Worm (Caenorhabditis elegans) whole organism, young adult: Measurements from ENCODE around the gene scl-21.

Experiments
- B0261.1 ChIP-seq: sonication (generic microtip); optimal IDR thresholded peaks from 2 replicates; lab custom pipeline; 2016; ENCODE audit warnings: mild to moderate bottlenecking, missing genetic modification characterization, moderate library complexity, missing compliant biosample characterization
- B0336.3 ChIP-seq: fragments of 200-800 bp; sonication (Bioruptor generic); IDR thresholded peaks from 2 replicates; pipeline ENCODE4 v1.3.6; 2022; ENCODE audit warnings: missing genetic modification characterization, missing compliant biosample characterization
- F10E7.11 ChIP-seq: sonication (generic microtip); optimal IDR thresholded peaks from 2 replicates; lab custom pipeline; 2017; ENCODE audit warnings: mild to moderate bottlenecking, missing genetic modification characterization, moderate library complexity, missing compliant biosample characterization
- F49E8.2 ChIP-seq: sonication (generic microtip); optimal IDR thresholded peaks from 3 replicates; lab custom pipeline; 2017; ENCODE audit warnings: missing genetic modification characterization, mild to moderate bottlenecking, missing compliant biosample characterization, antibody characterized with exemption, moderate library complexity; ENCODE audit not compliant: insufficient read depth
- F55B11.4 ChIP-seq: sonication (generic microtip); optimal IDR thresholded peaks from 2 replicates; lab custom pipeline; 2016; ENCODE audit warnings: missing compliant biosample characterization, missing genetic modification characterization, borderline replicate concordance; ENCODE audit not compliant: insufficient read depth
- K11D2.4 ChIP-seq: fragments of 200-800 bp; sonication (Bioruptor generic); IDR thresholded peaks from 2 replicates; pipeline ENCODE4 v1.3.6; 2022; ENCODE audit warnings: missing genetic modification reagents, missing genetic modification characterization, missing compliant biosample characterization
- Y53G8AR.9 ChIP-seq: fragments of 200-800 bp; sonication (Bioruptor generic); conservative IDR thresholded peaks from 2 replicates; pipeline ENCODE4 v1.3.6; 2022; ENCODE audit warnings: missing genetic modification reagents, missing genetic modification characterization, missing compliant biosample characterization
- Y67H2A.10 ChIP-seq: fragments of 200-800 bp; sonication (Bioruptor generic); conservative IDR thresholded peaks from 2 replicates; pipeline ENCODE4 v1.3.6; 2022; ENCODE audit warnings: missing genetic modification reagents, missing genetic modification characterization, missing compliant biosample characterization
- Y79H2A.3 ChIP-seq: fragments of 200-800 bp; sonication (Bioruptor generic); conservative IDR thresholded peaks from 2 replicates; pipeline ENCODE4 v1.3.6; 2022; ENCODE audit warnings: missing genetic modification reagents, missing genetic modification characterization, missing compliant biosample characterization
- Y95B8A.8 ChIP-seq: fragments of 200-800 bp; sonication (Bioruptor generic); IDR thresholded peaks from 2 replicates; pipeline ENCODE4 v1.3.6; 2022; ENCODE audit warnings: missing genetic modification reagents, missing genetic modification characterization, missing compliant biosample characterization
- athp-1 ChIP-seq: sonication (generic microtip); optimal IDR thresholded peaks from 2 replicates; lab custom pipeline; 2017; ENCODE audit warnings: mild to moderate bottlenecking, missing genetic modification characterization, missing compliant biosample characterization
- bed-1 ChIP-seq: fragments of 200-800 bp; sonication (Bioruptor generic); IDR thresholded peaks from 2 replicates; pipeline ENCODE4 v1.3.6; 2022; ENCODE audit warnings: missing genetic modification reagents, missing genetic modification characterization, missing compliant biosample characterization
- cebp-1 ChIP-seq, 2 experiments: fragments of 200-800 bp in 1 of 2; sonication (Bioruptor generic) in 1 of 2; sonication (generic microtip) in 1 of 2; IDR thresholded peaks in 1 of 2; optimal IDR thresholded peaks in 1 of 2; 2 replicates each; pipeline versions ENCODE4 v1.3.6 to Lab custom; 2017 to 2022; ENCODE audit warnings: missing compliant biosample characterization in 2 of 2, missing genetic modification characterization in 2 of 2, mild to moderate bottlenecking in 1 of 2, missing genetic modification reagents in 1 of 2, moderate library complexity in 1 of 2
- egl-44 ChIP-seq: fragments of 200-800 bp; sonication (Bioruptor generic); IDR thresholded peaks from 2 replicates; pipeline ENCODE4 v1.3.6; 2022; ENCODE audit warnings: missing genetic modification reagents, missing genetic modification characterization, missing compliant biosample characterization
- hmg-20 ChIP-seq: fragments of 200-800 bp; sonication (Bioruptor generic); IDR thresholded peaks from 2 replicates; pipeline ENCODE4 v1.3.6; 2022; ENCODE audit warnings: missing genetic modification reagents, missing genetic modification characterization, missing compliant biosample characterization
- let-607 ChIP-seq, 2 experiments: fragments of 200-800 bp in 1 of 2; sonication (Bioruptor generic) in 1 of 2; sonication (generic microtip) in 1 of 2; optimal IDR thresholded peaks; 2 replicates each; lab custom pipeline; 2016 to 2018; ENCODE audit warnings: mild to moderate bottlenecking in 2 of 2, missing compliant biosample characterization in 2 of 2, missing genetic modification characterization in 2 of 2, moderate library complexity in 2 of 2, missing genotype in 1 of 2
- lin-26 ChIP-seq: fragments of 200-800 bp; sonication (Bioruptor generic); IDR thresholded peaks from 2 replicates; pipeline ENCODE4 v1.3.6; 2022; ENCODE audit warnings: missing genetic modification reagents, missing genetic modification characterization, missing compliant biosample characterization
- lin-40 ChIP-seq: sonication (generic microtip); optimal IDR thresholded peaks from 2 replicates; lab custom pipeline; 2016; ENCODE audit warnings: missing genetic modification characterization, mild to moderate bottlenecking, missing compliant biosample characterization, missing genotype, missing genetic modification reagents
- lir-1 ChIP-seq: fragments of 200-800 bp; sonication (Bioruptor generic); conservative IDR thresholded peaks from 2 replicates; pipeline ENCODE4 v1.3.6; 2022; ENCODE audit warnings: missing genetic modification reagents, missing genetic modification characterization, missing compliant biosample characterization
- nfya-2 ChIP-seq: fragments of 200-800 bp; sonication (Bioruptor generic); IDR thresholded peaks from 2 replicates; pipeline ENCODE4 v1.3.6; 2022; ENCODE audit warnings: missing genetic modification reagents, missing genetic modification characterization, missing compliant biosample characterization
- nfyb-1 ChIP-seq: fragments of 200-800 bp; sonication (Bioruptor generic); IDR thresholded peaks from 2 replicates; pipeline ENCODE4 v1.3.6; 2022; ENCODE audit warnings: missing genetic modification reagents, missing genetic modification characterization, missing compliant biosample characterization
- nhr-80 ChIP-seq: sonication (generic microtip); optimal IDR thresholded peaks from 2 replicates; lab custom pipeline; 2016; ENCODE audit warnings: missing genetic modification characterization, missing compliant biosample characterization
- pha-4 ChIP-seq: fragments of 150-350 bp; sonication (generic microtip); optimal IDR thresholded peaks from 2 replicates; lab custom pipeline; 2014; ENCODE audit warnings: missing biosample characterization, missing genetic modification reagents, missing genetic modification characterization
- rcor-1 ChIP-seq: fragments of 200-800 bp; sonication (Bioruptor generic); IDR thresholded peaks from 2 replicates; pipeline ENCODE4 v1.3.6; 2022; ENCODE audit warnings: missing genetic modification reagents, missing genetic modification characterization, missing compliant biosample characterization
- rec-8 ChIP-seq, 2 experiments: sonication (generic microtip); optimal IDR thresholded peaks; 2 replicates each; lab custom pipeline; 2016; ENCODE audit warnings: mild to moderate bottlenecking in 2 of 2, missing genetic modification characterization in 2 of 2, missing genetic modification reagents in 2 of 2, missing genotype in 2 of 2, missing biosample characterization in 1 of 2, missing compliant biosample characterization in 1 of 2, moderate library complexity in 1 of 2
- repo-1 ChIP-seq: sonication (generic microtip); optimal IDR thresholded peaks from 2 replicates; lab custom pipeline; 2017; ENCODE audit warnings: mild to moderate bottlenecking, missing genetic modification characterization, missing compliant biosample characterization
- sptf-2 ChIP-seq: fragments of 200-800 bp; sonication (Bioruptor generic); optimal IDR thresholded peaks from 2 replicates; lab custom pipeline; 2018; ENCODE audit warnings: mild to moderate bottlenecking, missing genetic modification characterization, missing compliant biosample characterization
- tbx-9 ChIP-seq: sonication (generic microtip); optimal IDR thresholded peaks from 2 replicates; lab custom pipeline; 2016; ENCODE audit warnings: borderline replicate concordance, missing genetic modification characterization, inconsistent platforms, missing compliant biosample characterization
- unc-62 ChIP-seq: fragments of 150-350 bp; optimal IDR thresholded peaks from 2 replicates; lab custom pipeline; 2014; ENCODE audit warnings: missing biosample characterization, missing genetic modification reagents, missing genetic modification characterization
- xnd-1 ChIP-seq: sonication (generic microtip); optimal IDR thresholded peaks from 2 replicates; lab custom pipeline; 2016; ENCODE audit warnings: missing genotype, missing genetic modification reagents, missing genetic modification characterization, missing compliant biosample characterization
- ztf-26 ChIP-seq: sonication (generic microtip); optimal IDR thresholded peaks from 2 replicates; lab custom pipeline; 2017; ENCODE audit warnings: missing genetic modification characterization, missing compliant biosample characterization
- ztf-28 ChIP-seq: fragments of 200-800 bp; sonication (Bioruptor generic); IDR thresholded peaks from 2 replicates; pipeline ENCODE4 v1.3.6; 2022; ENCODE audit warnings: missing genetic modification reagents, missing genetic modification characterization, missing compliant biosample characterization

scl-21 gene

ce11 chrV:19455650-19456049 lies 39.8 kb downstream of the scl-21 start, which contains the start of the genes Y43F8B.13 and Y43F8B.14:
TSS of gene Y43F8B.13 (plus strand) at chrV:19455950.
TSS of gene Y43F8B.14 (minus strand) at chrV:19455971.
- TF ChIP-seq ztf-28 (no peak), Y53G8AR.9 (GFP tag; lab: Robert Waterston, UW) (no peak), B0261.1 (tag; lab: Kevin White, UChicago) (no peak), F55B11.4 (tag; lab: Kevin White, UChicago) (no peak), sptf-2 (GFP tag; lab: Kevin White, UChicago) (no peak), tbx-9 (tag; lab: Kevin White, UChicago) (no peak), lin-26 (no peak), egl-44 (GFP tag; lab: Robert Waterston, UW) (no peak), ztf-26 (tag; lab: Kevin White, UChicago) (no peak), nfyb-1 (GFP tag; lab: Robert Waterston, UW) (no peak), xnd-1 (tag; lab: Kevin White, UChicago) (no peak), repo-1 (tag; lab: Kevin White, UChicago) (no peak), lir-1 (no peak), Y95B8A.8 (GFP tag; lab: Robert Waterston, UW) (no peak), rec-8 (tag; optimal IDR thresholded peaks at IDR 0.05; lab: Kevin White, UChicago) (no peak), F10E7.11 (tag; lab: Kevin White, UChicago) (no peak), Y67H2A.10 (GFP tag; lab: Robert Waterston, UW) (no peak)

- TF ChIP-seq nhr-80 (tag; lab: Kevin White, UChicago) = peak; percentile 23
- TF ChIP-seq cebp-1 (GFP tag; IDR thresholded peaks at IDR 0.05; lab: Robert Waterston, UW) = no peak
- no peak for TF ChIP-seq cebp-1 (tag; optimal IDR thresholded peaks at IDR 0.05; lab: Kevin White, UChicago)
Measured at ce11 chrV:19449544-19449943, 45.9 kb downstream of the scl-21 start, which contains the start of gene M04C3.5. TSS of gene M04C3.5 (plus strand) at chrV:19449733.

- TF ChIP-seq lin-40 (tag; lab: Kevin White, UChicago) (no peak), F49E8.2 (tag; lab: Kevin White, UChicago) (no peak), Y67H2A.10 (GFP tag; lab: Robert Waterston, UW) (no peak), athp-1 (tag; lab: Kevin White, UChicago) (no peak), unc-62 (GFP tag; lab: Kevin White, UChicago) (no peak), pha-4 (tag; lab: Kevin White, UChicago) (no peak), B0336.3 (no peak), Y79H2A.3 (GFP tag; lab: Robert Waterston, UW) (no peak), F55B11.4 (tag; lab: Kevin White, UChicago) (no peak), rcor-1 (GFP tag; lab: Robert Waterston, UW) (no peak), Y95B8A.8 (GFP tag; lab: Robert Waterston, UW) (no peak), bed-1 (GFP tag; lab: Robert Waterston, UW) (no peak), nfya-2 (GFP tag; lab: Robert Waterston, UW) (no peak), hmg-20 (GFP tag; lab: Robert Waterston, UW) (no peak), K11D2.4 (GFP tag; lab: Robert Waterston, UW) (no peak)
Measured at ce11 chrV:19448805-19449204, 46.7 kb downstream of the scl-21 start, which contains the start of gene M04C3.2. TSS of gene M04C3.2 (minus strand) at chrV:19448905.

DNA sequence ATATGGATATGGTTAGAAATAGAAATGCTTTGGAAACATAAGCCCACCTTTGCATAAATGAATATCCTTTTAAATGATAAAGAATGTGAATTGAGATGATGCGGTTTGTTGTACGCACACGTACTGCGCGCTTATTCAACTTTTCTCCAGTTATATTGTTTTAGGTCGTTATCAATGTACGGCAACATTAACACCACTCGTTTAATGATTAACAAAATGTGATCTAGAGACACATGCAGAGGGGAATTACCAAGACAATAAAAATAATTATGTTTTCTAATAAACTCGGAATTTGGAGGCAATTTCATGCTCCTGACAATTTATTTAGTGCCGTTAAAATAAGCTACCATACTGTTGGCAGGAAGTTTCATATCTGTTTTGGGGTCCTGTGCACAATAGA lies 50.0 kb downstream of the scl-21 start, which contains the start of gene M04C3.1:
Gene M04C3.1, minus strand, starts transcription at position 164 of the 400 bp plus-strand sequence.
- TF ChIP-seq nhr-80 (tag; lab: Kevin White, UChicago) (peak; percentile 23), let-607 (tag; optimal IDR thresholded peaks at IDR 0.05; lab: Kevin White, UChicago) (no peak)
